Fruit fly (Drosophila melanogaster): ENCODE data around the gene TwdlT.

DNA sequence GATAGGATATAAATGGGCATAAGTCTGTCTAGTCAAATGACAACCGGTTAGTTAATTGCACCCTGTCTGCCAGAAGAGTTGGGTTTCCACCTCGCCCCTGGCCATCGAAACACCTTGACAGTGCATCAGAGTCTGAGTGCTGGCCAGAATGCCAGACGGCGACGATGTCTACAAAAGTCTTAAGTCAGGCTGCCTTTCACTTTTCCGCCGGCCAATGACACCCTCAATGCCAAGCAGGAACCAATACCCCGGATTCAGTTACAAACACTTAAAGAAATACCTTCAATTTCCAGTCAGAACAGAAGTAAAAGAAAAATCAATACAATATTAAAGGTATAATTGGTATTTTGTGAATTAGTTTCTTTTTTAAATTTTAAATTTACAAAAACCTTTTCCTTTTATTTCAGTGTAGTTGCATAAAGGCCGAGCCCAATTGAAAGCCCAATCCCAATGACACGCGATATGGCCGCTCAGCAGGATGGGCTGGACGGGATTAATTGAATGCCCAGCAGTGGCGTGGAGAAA lies 35.6 kb downstream of the TwdlT start:
- TF ChIP-seq CG8478 (optimal IDR thresholded peaks at IDR 0.05) (no peak), CTCF (optimal IDR thresholded peaks at IDR 0.05) (no peak)
